Worm (Caenorhabditis elegans): ENCODE results near the gene agt-2.

Gene agt-2

ce11 chrII:5399201-5399600 is 25.6 kb upstream of the agt-2 start, which contains the start of gene mog-5 (continued):
- peak; percentile 4 for TF ChIP-seq nhr-47 (tag; optimal IDR thresholded peaks at IDR 0.05)
- peak; percentile 46 to 47 for TF ChIP-seq lsy-2 (tag; optimal IDR thresholded peaks at IDR 0.05)
- TF ChIP-seq elt-3 (tag; optimal IDR thresholded peaks at IDR 0.05), result peak in 1 of 6 experiments; percentile 51
- no peak for TF ChIP-seq mef-2 (tag; optimal IDR thresholded peaks at IDR 0.05)
- peak; percentile 35 for TF ChIP-seq C16A3.4 (tag; optimal IDR thresholded peaks at IDR 0.05)
- TF ChIP-seq aha-1 (tag; optimal IDR thresholded peaks at IDR 0.05), result no peak
- peak; percentile 7 for TF ChIP-seq elt-2 (tag; optimal IDR thresholded peaks at IDR 0.05)
- peak; percentile 25 for TF ChIP-seq swsn-7 (tag; optimal IDR thresholded peaks at IDR 0.05)
- TF ChIP-seq unc-62 (GFP tag; optimal IDR thresholded peaks at IDR 0.05), result no peak
- TF ChIP-seq nhr-28 (tag; optimal IDR thresholded peaks at IDR 0.05), result no peak
- TF ChIP-seq C34B4.2 (tag; optimal IDR thresholded peaks at IDR 0.05), result no peak
- 0 out of 2 replicates have a peak, but pooled peaks have one; percentile 10 for TF ChIP-seq nhr-19 (GFP tag; conservative IDR thresholded peaks at IDR 0.05)
- TF ChIP-seq fkh-10 (GFP tag; optimal IDR thresholded peaks at IDR 0.05), result no peak
- no peak for TF ChIP-seq ces-1 (GFP tag; optimal IDR thresholded peaks at IDR 0.05)
- TF ChIP-seq egl-27 (tag; optimal IDR thresholded peaks at IDR 0.05), result no peak
- TF ChIP-seq nhr-71 (tag; optimal IDR thresholded peaks at IDR 0.05), result peak; percentile 35
- no peak for TF ChIP-seq grh-1 (GFP tag; IDR thresholded peaks at IDR 0.05)
- TF ChIP-seq efl-3 (GFP tag; optimal IDR thresholded peaks at IDR 0.05), result no peak
- no peak for TF ChIP-seq ceh-90 (tag; optimal IDR thresholded peaks at IDR 0.05)
- peak; percentile 11 for TF ChIP-seq skn-1 (tag; optimal IDR thresholded peaks at IDR 0.05)
- peak; percentile 39 for TF ChIP-seq nhr-20 (tag; optimal IDR thresholded peaks at IDR 0.05)
- no peak for TF ChIP-seq sptf-1 (tag; optimal IDR thresholded peaks at IDR 0.05)
- no peak for TF ChIP-seq nhr-12 (tag; optimal IDR thresholded peaks at IDR 0.05)
- no peak for TF ChIP-seq zag-1 (tag; optimal IDR thresholded peaks at IDR 0.05)
- no peak for TF ChIP-seq lin-15B (tag; optimal IDR thresholded peaks at IDR 0.05)
- no peak for TF ChIP-seq C04F5.9 (tag; optimal IDR thresholded peaks at IDR 0.05)
- TF ChIP-seq fos-1 (tag; optimal IDR thresholded peaks at IDR 0.05), result no peak
- TF ChIP-seq mep-1 (tag; optimal IDR thresholded peaks at IDR 0.05), result no peak
- TF ChIP-seq blmp-1 (tag; optimal IDR thresholded peaks at IDR 0.05), result peak; percentile 24
- no peak for TF ChIP-seq vab-15 (tag; optimal IDR thresholded peaks at IDR 0.05)
- peak in 1 of 2 experiments; percentile 33 for TF ChIP-seq lin-35 (GFP tag; optimal IDR thresholded peaks at IDR 0.05)
- TF ChIP-seq lin-13 (GFP tag; optimal IDR thresholded peaks at IDR 0.05), result no peak
- TF ChIP-seq fkh-8 (tag; optimal IDR thresholded peaks at IDR 0.05), result no peak
- TF ChIP-seq unc-130 (tag; optimal IDR thresholded peaks at IDR 0.05), result no peak
- TF ChIP-seq snu-23 (GFP tag; optimal IDR thresholded peaks at IDR 0.05), result peak; percentile 32
- no peak for TF ChIP-seq nhr-237 (tag; optimal IDR thresholded peaks at IDR 0.05)
- no peak for TF ChIP-seq ceh-88 (GFP tag; IDR thresholded peaks at IDR 0.05)
- no peak for TF ChIP-seq hlh-4 (tag; optimal IDR thresholded peaks at IDR 0.05)
- no peak for TF ChIP-seq unc-98 (GFP tag; IDR thresholded peaks at IDR 0.05)
- TF ChIP-seq unc-30 (tag; optimal IDR thresholded peaks at IDR 0.05), result no peak
- TF ChIP-seq sup-37 (GFP tag; optimal IDR thresholded peaks at IDR 0.05), result no peak
- TF ChIP-seq egl-13 (tag; optimal IDR thresholded peaks at IDR 0.05), result no peak
- peak; percentile 32 for TF ChIP-seq nhr-90 (tag; optimal IDR thresholded peaks at IDR 0.05; ENCODE audit: poor library complexity)
- TF ChIP-seq nhr-84 (tag; optimal IDR thresholded peaks at IDR 0.05), result no peak
- no peak for TF ChIP-seq ztf-4 (tag; optimal IDR thresholded peaks at IDR 0.05)
- TF ChIP-seq nhr-85 (tag), result no peak
- no peak for TF ChIP-seq pax-3 (tag; optimal IDR thresholded peaks at IDR 0.05)
- peak; percentile 30 for TF ChIP-seq xbp-1 (tag; optimal IDR thresholded peaks at IDR 0.05)
- TF ChIP-seq ztf-11 (tag; optimal IDR thresholded peaks at IDR 0.05), result no peak
- no peak for TF ChIP-seq tlp-1 (tag; optimal IDR thresholded peaks at IDR 0.05)
- TF ChIP-seq ceh-8 (GFP tag; optimal IDR thresholded peaks at IDR 0.05), result no peak
- TF ChIP-seq ceh-82 (tag; optimal IDR thresholded peaks at IDR 0.05), result peak in 2 of 3 experiments; percentile 10 to 23
- TF ChIP-seq rnt-1 (tag; optimal IDR thresholded peaks at IDR 0.05), result peak; percentile 20
- TF ChIP-seq hpl-2 (GFP tag; optimal IDR thresholded peaks at IDR 0.05), result no peak
- TF ChIP-seq aly-2 (tag; optimal IDR thresholded peaks at IDR 0.05), result no peak
